Fruit fly (Drosophila melanogaster) whole organism, embryonic: Measurements from ENCODE around the gene CAH16.
A peak's percentile ranks its signal among the peaks of the same experiment; 100 is the strongest.

Experiments used
- Awh ChIP-seq: fragments of 200-800 bp; sonication (Bioruptor generic); IDR thresholded peaks from 2 replicates; pipeline ENCODE4, ENCODE4 v1.3.6; 2022; ENCODE audit warnings: missing biosample characterization, missing genetic modification characterization
- CG10366 ChIP-seq: fragments of 200-800 bp; sonication (Bioruptor generic); IDR thresholded peaks from 2 replicates; pipeline ENCODE4 v1.3.6; 2022; ENCODE audit warnings: missing biosample characterization, missing genetic modification characterization
- CG12299 ChIP-seq: fragments of 200-800 bp; sonication (Bioruptor generic); optimal IDR thresholded peaks from 2 replicates; lab custom pipeline; 2018; ENCODE audit warnings: missing biosample characterization, mild to moderate bottlenecking, missing genetic modification characterization
- CG15269 ChIP-seq: fragments of 200-800 bp; sonication (Bioruptor generic); optimal IDR thresholded peaks from 2 replicates; lab custom pipeline; 2018; ENCODE audit warnings: missing biosample characterization, mild to moderate bottlenecking, missing genetic modification characterization, moderate library complexity
- CG1529 ChIP-seq: fragments of 200-800 bp; sonication (Bioruptor generic); optimal IDR thresholded peaks from 3 replicates; lab custom pipeline; 2018; ENCODE audit warnings: missing biosample characterization, missing genetic modification characterization
- CG18476 ChIP-seq: fragments of 200-800 bp; sonication (Bioruptor generic); optimal IDR thresholded peaks from 2 replicates; lab custom pipeline; 2016; ENCODE audit warnings: missing biosample characterization, mild to moderate bottlenecking, missing genetic modification characterization
- CG18599 ChIP-seq: fragments of 200-800 bp; sonication (Bioruptor generic); optimal IDR thresholded peaks from 3 replicates; lab custom pipeline; 2017; ENCODE audit warnings: missing biosample characterization, missing genetic modification characterization, mild to moderate bottlenecking, moderate library complexity, missing genetic modification reagents
- CG2116 ChIP-seq: fragments of 200-800 bp; sonication (Bioruptor generic); optimal IDR thresholded peaks from 3 replicates; lab custom pipeline; 2018; ENCODE audit warnings: missing biosample characterization, mild to moderate bottlenecking, missing genetic modification characterization
- CG2202 ChIP-seq: fragments of 200-800 bp; sonication (Bioruptor generic); optimal IDR thresholded peaks from 2 replicates; lab custom pipeline; 2018; ENCODE audit warnings: missing biosample characterization, mild to moderate bottlenecking, missing genetic modification characterization
- CG2678 ChIP-seq: fragments of 200-800 bp; sonication (Bioruptor generic); optimal IDR thresholded peaks from 3 replicates; lab custom pipeline; 2019; ENCODE audit warnings: missing biosample characterization, mild to moderate bottlenecking, missing genetic modification characterization, moderate library complexity
- CG33557 ChIP-seq: fragments of 200-800 bp; sonication (Bioruptor generic); optimal IDR thresholded peaks from 2 replicates; lab custom pipeline; 2019; ENCODE audit warnings: missing biosample characterization, mild to moderate bottlenecking, missing genetic modification characterization, moderate library complexity
- CG3407 ChIP-seq: fragments of 200-800 bp; sonication (Bioruptor generic); optimal IDR thresholded peaks from 2 replicates; lab custom pipeline; 2018; ENCODE audit warnings: missing biosample characterization, mild to moderate bottlenecking, missing genetic modification characterization
- CG34376 ChIP-seq: fragments of 200-800 bp; sonication (Bioruptor generic); optimal IDR thresholded peaks from 2 replicates; lab custom pipeline; 2018; ENCODE audit warnings: missing biosample characterization, mild to moderate bottlenecking, missing genetic modification characterization
- CG4424 ChIP-seq: fragments of 200-800 bp; sonication (Bioruptor generic); optimal IDR thresholded peaks from 3 replicates; lab custom pipeline; 2016; ENCODE audit warnings: missing biosample characterization, missing genetic modification characterization
- CG6654 ChIP-seq: fragments of 200-800 bp; sonication (Bioruptor generic); optimal IDR thresholded peaks from 2 replicates; lab custom pipeline; 2017; ENCODE audit warnings: missing biosample characterization, mild to moderate bottlenecking, missing genetic modification characterization
- CG8359 ChIP-seq: fragments of 200-800 bp; sonication (Bioruptor generic); optimal IDR thresholded peaks from 2 replicates; lab custom pipeline; 2017; ENCODE audit warnings: missing biosample characterization, mild to moderate bottlenecking, missing genetic modification characterization, borderline replicate concordance
- CG8478 ChIP-seq: fragments of >200 bp; optimal IDR thresholded peaks from 2 replicates; lab custom pipeline; 2018
- CG8924 ChIP-seq: fragments of 200-800 bp; optimal IDR thresholded peaks from 3 replicates; lab custom pipeline; 2019; ENCODE audit warnings: missing biosample characterization, mild to moderate bottlenecking, missing genetic modification characterization, moderate library complexity
- CG9817 ChIP-seq: fragments of 200-800 bp; sonication (Bioruptor generic); optimal IDR thresholded peaks from 2 replicates; lab custom pipeline; 2018; ENCODE audit warnings: missing biosample characterization, mild to moderate bottlenecking, missing genetic modification characterization, moderate library complexity
- CoRest ChIP-seq: fragments of 200-800 bp; sonication (Bioruptor generic); optimal IDR thresholded peaks from 3 replicates; lab custom pipeline; 2018; ENCODE audit warnings: missing biosample characterization, mild to moderate bottlenecking, missing genetic modification characterization, moderate library complexity
- D19A ChIP-seq: fragments of 200-800 bp; optimal IDR thresholded peaks from 3 replicates; lab custom pipeline; 2019; ENCODE audit warnings: missing biosample characterization, mild to moderate bottlenecking, missing genetic modification characterization, moderate library complexity
- Dbx ChIP-seq: fragments of 200-800 bp; sonication (Bioruptor generic); IDR thresholded peaks from 3 replicates; pipeline ENCODE4 v1.3.6; 2022; ENCODE audit warnings: missing biosample characterization, missing genetic modification characterization
- Doc2 ChIP-seq: fragments of 200-800 bp; sonication (Bioruptor generic); IDR thresholded peaks from 2 replicates; pipeline ENCODE4 v1.3.6; 2022; ENCODE audit warnings: missing biosample characterization, missing genetic modification characterization
- Ets97D ChIP-seq: fragments of 200-800 bp; sonication (Bioruptor generic); optimal IDR thresholded peaks from 3 replicates; lab custom pipeline; 2016; ENCODE audit warnings: missing biosample characterization, missing genetic modification characterization
- HHEX ChIP-seq: fragments of 200-800 bp; sonication (Bioruptor generic); optimal IDR thresholded peaks from 3 replicates; lab custom pipeline; 2017; ENCODE audit warnings: missing biosample characterization, mild to moderate bottlenecking, missing genetic modification characterization, missing genetic modification reagents
- HLH54F ChIP-seq: fragments of 200-800 bp; sonication (Bioruptor generic); optimal IDR thresholded peaks from 3 replicates; lab custom pipeline; 2016; ENCODE audit warnings: missing biosample characterization, missing genetic modification characterization
- Hand ChIP-seq: fragments of 200-800 bp; sonication (Bioruptor generic); optimal IDR thresholded peaks from 2 replicates; lab custom pipeline; 2017; ENCODE audit warnings: mild to moderate bottlenecking, missing biosample characterization, missing genetic modification reagents, missing genetic modification characterization
- Hr51 ChIP-seq, 2 experiments: fragments of 200-800 bp; sonication (Bioruptor generic); optimal IDR thresholded peaks; 2 replicates in 1 of 2; 3 replicates in 1 of 2; lab custom pipeline; 2016 to 2018; ENCODE audit warnings: missing biosample characterization in 2 of 2, missing genetic modification characterization in 2 of 2, mild to moderate bottlenecking in 1 of 2, moderate library complexity in 1 of 2
- Lim3 ChIP-seq: fragments of 200-800 bp; sonication (Bioruptor generic); IDR thresholded peaks from 2 replicates; pipeline ENCODE4 v1.3.6; 2022; ENCODE audit warnings: missing biosample characterization, missing genetic modification characterization
- NK7.1 ChIP-seq: fragments of 200-800 bp; sonication (Bioruptor generic); optimal IDR thresholded peaks from 3 replicates; lab custom pipeline; 2016; ENCODE audit warnings: missing biosample characterization, missing genetic modification characterization
- Oaz ChIP-seq: fragments of 200-800 bp; sonication (Bioruptor generic); IDR thresholded peaks from 2 replicates; pipeline ENCODE4 v1.3.6; 2022; ENCODE audit warnings: missing biosample characterization, missing genetic modification characterization
- Poxn ChIP-seq: fragments of 200-800 bp; sonication (Bioruptor generic); IDR thresholded peaks from 2 replicates; pipeline ENCODE4 v1.3.6; 2022; ENCODE audit warnings: missing biosample characterization, missing genetic modification characterization
- Rfx ChIP-seq: fragments of 200-800 bp; sonication (Bioruptor generic); IDR thresholded peaks from 2 replicates; pipeline ENCODE4 v1.3.6; 2022; ENCODE audit warnings: missing biosample characterization, missing genetic modification characterization
- ab ChIP-seq: fragments of 200-800 bp; sonication (Bioruptor generic); optimal IDR thresholded peaks from 2 replicates; lab custom pipeline; 2016; ENCODE audit warnings: missing biosample characterization, missing genetic modification characterization
- cato ChIP-seq: fragments of 200-800 bp; sonication (Bioruptor generic); optimal IDR thresholded peaks from 2 replicates; lab custom pipeline; 2016; ENCODE audit warnings: missing biosample characterization, missing genetic modification characterization, borderline replicate concordance
- cwo ChIP-seq: fragments of 200-800 bp; sonication (Bioruptor generic); optimal IDR thresholded peaks from 3 replicates; lab custom pipeline; 2017; ENCODE audit warnings: missing biosample characterization, missing genetic modification characterization, mild to moderate bottlenecking, moderate library complexity, missing genetic modification reagents
- danr ChIP-seq: fragments of 200-800 bp; sonication (Bioruptor generic); IDR thresholded peaks from 2 replicates; pipeline ENCODE4 v1.3.6; 2022; ENCODE audit warnings: missing biosample characterization, missing genetic modification characterization
- ewg ChIP-seq: fragments of 200-800 bp; sonication (Bioruptor generic); optimal IDR thresholded peaks from 3 replicates; lab custom pipeline; 2017; ENCODE audit warnings: mild to moderate bottlenecking, missing biosample characterization, missing genetic modification reagents, missing genetic modification characterization
- jing ChIP-seq: fragments of 200-800 bp; sonication (Bioruptor generic); optimal IDR thresholded peaks from 2 replicates; lab custom pipeline; 2018; ENCODE audit warnings: missing biosample characterization, mild to moderate bottlenecking, missing genetic modification characterization
- kah ChIP-seq: fragments of 200-800 bp; sonication (Bioruptor generic); optimal IDR thresholded peaks from 2 replicates; lab custom pipeline; 2018; ENCODE audit warnings: missing biosample characterization, mild to moderate bottlenecking, missing genetic modification characterization
- lilli ChIP-seq: fragments of 200-800 bp; sonication (Bioruptor generic); optimal IDR thresholded peaks from 3 replicates; lab custom pipeline; 2016; ENCODE audit warnings: missing biosample characterization, missing genetic modification characterization
- oc ChIP-seq: fragments of 200-800 bp; sonication (Bioruptor generic); optimal IDR thresholded peaks from 2 replicates; lab custom pipeline; 2018; ENCODE audit warnings: missing biosample characterization, mild to moderate bottlenecking, missing genetic modification characterization, moderate library complexity
- ranshi ChIP-seq: fragments of 200-800 bp; sonication (Bioruptor generic); IDR thresholded peaks from 2 replicates; pipeline ENCODE4 v1.3.6; 2022; ENCODE audit warnings: missing biosample characterization, missing genetic modification characterization
- run ChIP-seq: fragments of 200-800 bp; sonication (Bioruptor generic); optimal IDR thresholded peaks from 3 replicates; lab custom pipeline; 2018; ENCODE audit warnings: missing biosample characterization, mild to moderate bottlenecking, missing genetic modification characterization
- seq ChIP-seq: fragments of 200-800 bp; sonication (Bioruptor generic); IDR thresholded peaks from 2 replicates; pipeline ENCODE4 v1.3.6; 2022; ENCODE audit warnings: missing biosample characterization, missing genetic modification characterization
- slbo ChIP-seq: fragments of 200-800 bp; sonication (Bioruptor generic); IDR thresholded peaks from 2 replicates; pipeline ENCODE4 v1.3.6; 2022; ENCODE audit warnings: missing biosample characterization, missing genetic modification characterization
- tap ChIP-seq: fragments of 200-800 bp; optimal IDR thresholded peaks from 3 replicates; lab custom pipeline; 2019; ENCODE audit warnings: missing biosample characterization, mild to moderate bottlenecking, missing genetic modification characterization, moderate library complexity
- tin ChIP-seq: fragments of 200-800 bp; sonication (Bioruptor generic); optimal IDR thresholded peaks from 3 replicates; lab custom pipeline; 2016; ENCODE audit warnings: missing biosample characterization, missing genetic modification characterization
- zfh2 ChIP-seq: fragments of 200-800 bp; sonication (Bioruptor generic); optimal IDR thresholded peaks from 2 replicates; lab custom pipeline; 2016; ENCODE audit warnings: missing biosample characterization, missing genetic modification characterization

Gene CAH16

dm6 chr3R:31222125-31222889 is 37.7 kb upstream of the CAH16 start (continued):
- TF ChIP-seq lilli (GFP tag; lab: Kevin White, UChicago) (peak; percentile 87), Rfx (GFP tag; lab: Robert Waterston, UW) (no peak), cato (peak; percentile 53), seq (GFP tag; lab: Robert Waterston, UW) (no peak), Ets97D (peak; percentile 38), CG2678 (tag; lab: Kevin White, UChicago) (peak; percentile 91), Dbx (GFP tag; lab: Robert Waterston, UW) (no peak), CG2202 (tag; lab: Kevin White, UChicago) (peak; percentile 68), kah (GFP tag; lab: Kevin White, UChicago) (peak; percentile 34), CG6654 (GFP tag; lab: Kevin White, UChicago) (peak; percentile 28), Awh (GFP tag; lab: Robert Waterston, UW) (no peak), jing (GFP tag; lab: Kevin White, UChicago) (no peak), CG10366 (no peak), CG8478 (lab: Kevin White, UChicago) (no peak), D19A (tag; lab: Kevin White, UChicago) (peak; percentile 83), CG3407 (GFP tag; lab: Kevin White, UChicago) (peak; percentile 73), CG1529 (GFP tag; lab: Kevin White, UChicago) (peak; percentile 68), NK7.1 (GFP tag; lab: Kevin White, UChicago) (peak; percentile 74), CG18476 (GFP tag; lab: Kevin White, UChicago) (peak; percentile 76), Doc2 (no peak), cwo (peak; percentile 82), HHEX (GFP tag; lab: Kevin White, UChicago) (peak; percentile 65), zfh2 (peak; percentile 70), tin (GFP tag; lab: Kevin White, UChicago) (peak; percentile 73), slbo (no peak), HLH54F (GFP tag; lab: Kevin White, UChicago) (peak; percentile 79), CG33557 (GFP tag; lab: Kevin White, UChicago) (peak; percentile 76), CG15269 (tag; lab: Kevin White, UChicago) (peak; percentile 87), Lim3 (no peak), tap (tag; lab: Kevin White, UChicago) (peak; percentile 76), Oaz (GFP tag; lab: Robert Waterston, UW) (no peak), CG8924 (tag; lab: Kevin White, UChicago) (peak; percentile 87), CG4424 (peak; percentile 68), CG8359 (GFP tag; lab: Kevin White, UChicago) (peak; percentile 64), ewg (GFP tag; lab: Kevin White, UChicago) (peak; percentile 85), CoRest (tag; lab: Kevin White, UChicago) (peak; percentile 92), CG2116 (GFP tag; lab: Kevin White, UChicago) (peak; percentile 28), oc (tag; lab: Kevin White, UChicago) (peak; percentile 78), Poxn (GFP tag; lab: Robert Waterston, UW) (no peak), CG34376 (GFP tag; lab: Kevin White, UChicago) (peak; percentile 88), CG9817 (tag; lab: Kevin White, UChicago) (peak; percentile 85), Hr51 (GFP tag; optimal IDR thresholded peaks at IDR 0.05; lab: Kevin White, UChicago) (peak; percentile 80 to 85), CG18599 (peak; percentile 95), danr (GFP tag; lab: Robert Waterston, UW) (no peak), run (tag; lab: Kevin White, UChicago) (peak; percentile 48), Hand (GFP tag; lab: Kevin White, UChicago) (peak; percentile 84), CG12299 (tag; lab: Kevin White, UChicago) (peak; percentile 75), ab (GFP tag; lab: Kevin White, UChicago) (peak; percentile 42), ranshi (GFP tag; lab: Robert Waterston, UW) (no peak)
